Fruit fly (Drosophila melanogaster): ENCODE measurements around the gene Fuca.

Gene Fuca

DNA sequence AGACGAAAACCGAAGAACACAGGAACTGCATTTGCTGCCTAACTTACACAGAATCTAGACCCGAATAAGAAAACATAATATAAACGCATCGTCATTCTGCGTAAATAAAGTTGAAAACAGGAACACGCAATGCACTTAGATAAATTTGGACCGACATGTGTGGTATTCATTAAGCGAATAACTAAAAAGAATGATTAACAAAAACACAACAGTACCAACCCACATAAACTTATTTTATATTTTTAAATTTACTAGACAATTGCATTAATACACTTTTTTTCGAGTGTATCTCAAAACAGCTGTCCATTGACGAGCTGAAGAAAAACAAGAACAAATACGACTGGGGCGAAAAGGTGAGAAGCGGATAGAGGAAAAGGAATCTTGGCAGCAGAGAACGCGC, 31.8 kb upstream of the Fuca start (continued):
- TF ChIP-seq CG12942 (GFP tag; optimal IDR thresholded peaks at IDR 0.05) (peak; percentile 66), Tbp (GFP tag; optimal IDR thresholded peaks at IDR 0.05) (no peak), psq (GFP tag; optimal IDR thresholded peaks at IDR 0.05) (peak; percentile 76), chm (GFP tag; IDR thresholded peaks at IDR 0.05) (peak; percentile 82; the same call in 1 of the 2 replicates), crc (GFP tag; optimal IDR thresholded peaks at IDR 0.05) (peak; percentile 37), fd102C (GFP tag; optimal IDR thresholded peaks at IDR 0.05) (peak; percentile 76), bowl (GFP tag; IDR thresholded peaks at IDR 0.05) (no peak), bbx (GFP tag; IDR thresholded peaks at IDR 0.05; ENCODE audit: partially characterized antibody) (no peak), CG3726 (GFP tag; IDR thresholded peaks at IDR 0.05) (0 out of 3 replicates have a peak, but pooled peaks have one; percentile 49), ATbp (GFP tag; optimal IDR thresholded peaks at IDR 0.05) (peak; percentile 68), lbe (GFP tag; optimal IDR thresholded peaks at IDR 0.05) (peak; percentile 15), fd64A (GFP tag; optimal IDR thresholded peaks at IDR 0.05) (peak; percentile 74), CG12155 (GFP tag; optimal IDR thresholded peaks at IDR 0.05) (peak; percentile 75), CG17361 (GFP tag; IDR thresholded peaks at IDR 0.05) (peak; percentile 91), CG9932 (GFP tag; IDR thresholded peaks at IDR 0.05) (peak; percentile 20; the same call in 1 of the 2 replicates), fd96Cb (tag; optimal IDR thresholded peaks at IDR 0.05) (peak; percentile 91), slou (GFP tag; optimal IDR thresholded peaks at IDR 0.05) (peak; percentile 27), ttk (GFP tag; IDR thresholded peaks at IDR 0.05) (peak; percentile 65), grau (tag; optimal IDR thresholded peaks at IDR 0.05) (peak; percentile 82), Lpt (GFP tag; optimal IDR thresholded peaks at IDR 0.05) (no peak), run (tag; optimal IDR thresholded peaks at IDR 0.05) (peak; percentile 16), Lim3 (GFP tag; IDR thresholded peaks at IDR 0.05) (no peak), dysf (GFP tag; IDR thresholded peaks at IDR 0.05) (peak; percentile 73), CG11398 (GFP tag; optimal IDR thresholded peaks at IDR 0.05) (peak; percentile 45), CG6683 (GFP tag; optimal IDR thresholded peaks at IDR 0.05) (peak; percentile 32), bigmax (GFP tag; optimal IDR thresholded peaks at IDR 0.05) (no peak), lilli (GFP tag; optimal IDR thresholded peaks at IDR 0.05) (peak; percentile 77), CG8388 (GFP tag; optimal IDR thresholded peaks at IDR 0.05) (peak; percentile 57), CG7839 (tag; optimal IDR thresholded peaks at IDR 0.05) (peak; percentile 85), emc (GFP tag; optimal IDR thresholded peaks at IDR 0.05) (no peak), br (optimal IDR thresholded peaks at IDR 0.05) (no peak), ab (GFP tag; optimal IDR thresholded peaks at IDR 0.05) (peak; percentile 18), Dad (GFP tag; optimal IDR thresholded peaks at IDR 0.05) (peak; percentile 67), Doc2 (GFP tag; IDR thresholded peaks at IDR 0.05) (no peak), hbn (GFP tag; IDR thresholded peaks at IDR 0.05; ENCODE audit: partially characterized antibody) (no peak), Dfd (GFP tag; optimal IDR thresholded peaks at IDR 0.05) (no peak), luna (GFP tag; optimal IDR thresholded peaks at IDR 0.05) (no peak), CG11695 (GFP tag; IDR thresholded peaks at IDR 0.05) (peak; percentile 81), CG11560 (tag; IDR thresholded peaks at IDR 0.05) (no peak), CG11247 (GFP tag; IDR thresholded peaks at IDR 0.05) (peak; percentile 50; the same call in 1 of the 2 replicates), sim (GFP tag; IDR thresholded peaks at IDR 0.05) (peak; percentile 91), Dip2 (GFP tag; IDR thresholded peaks at IDR 0.05) (no peak), CG11504 (tag; optimal IDR thresholded peaks at IDR 0.05) (peak; percentile 83), caup (GFP tag; optimal IDR thresholded peaks at IDR 0.05; ENCODE audit: severe bottlenecking) (peak; percentile 63), ftz-f1 (GFP tag; optimal IDR thresholded peaks at IDR 0.05) (no peak), aop (GFP tag; IDR thresholded peaks at IDR 0.05) (peak; percentile 63; the same call in 1 of the 2 replicates), B-H1 (GFP tag; IDR thresholded peaks at IDR 0.05) (peak; percentile 56; the same call in 1 of the 3 replicates), Spps (tag; optimal IDR thresholded peaks at IDR 0.05) (peak; percentile 90), ind (GFP tag; optimal IDR thresholded peaks at IDR 0.05) (peak; percentile 66), CG32772 (GFP tag; IDR thresholded peaks at IDR 0.05) (peak; percentile 73), Awh (GFP tag; IDR thresholded peaks at IDR 0.05) (peak; percentile 61), HLHmδ (GFP tag; optimal IDR thresholded peaks at IDR 0.05) (no peak), CG14441 (GFP tag; IDR thresholded peaks at IDR 0.05) (peak; percentile 68)
